Fruit fly (Drosophila melanogaster) whole organism, prepupa: ENCODE data around the gene CG9676.

ENCODE experiments used
- Blimp-1 ChIP-seq: fragments of 200-800 bp; sonication (Bioruptor generic); optimal IDR thresholded peaks from 3 replicates; lab custom pipeline; 2017; ENCODE audit warnings: missing biosample characterization, missing genetic modification characterization, mild to moderate bottlenecking, moderate library complexity, missing genetic modification reagents
- CG10631 ChIP-seq: fragments of 200-800 bp; sonication (Bioruptor generic); optimal IDR thresholded peaks from 2 replicates; lab custom pipeline; 2016; ENCODE audit warnings: missing biosample characterization, missing genetic modification characterization
- CG10669 ChIP-seq: fragments of 200-800 bp; sonication (Bioruptor generic); optimal IDR thresholded peaks from 3 replicates; lab custom pipeline; 2018; ENCODE audit warnings: missing biosample characterization, mild to moderate bottlenecking, missing genetic modification characterization, moderate library complexity
- CG11294 ChIP-seq: fragments of 200-800 bp; sonication (Bioruptor generic); IDR thresholded peaks from 2 replicates; pipeline ENCODE4 v1.3.6; 2022; ENCODE audit warnings: missing biosample characterization, missing genetic modification characterization
- CG11762 ChIP-seq: fragments of 200-800 bp; sonication (Bioruptor generic); optimal IDR thresholded peaks from 3 replicates; lab custom pipeline; 2016; ENCODE audit warnings: missing biosample characterization, missing genetic modification characterization; ENCODE audit not compliant: insufficient read depth
- CG15336 ChIP-seq: fragments of 200-800 bp; sonication (Bioruptor generic); IDR thresholded peaks from 2 replicates; pipeline ENCODE4 v1.3.6; 2022; ENCODE audit warnings: missing biosample characterization, missing genetic modification characterization
- CG16779 ChIP-seq: fragments of 200-800 bp; sonication (Bioruptor generic); optimal IDR thresholded peaks from 3 replicates; lab custom pipeline; 2017; ENCODE audit warnings: missing biosample characterization, mild to moderate bottlenecking, missing genetic modification characterization
- CG31627 ChIP-seq: fragments of 200-800 bp; sonication (Bioruptor generic); optimal IDR thresholded peaks from 3 replicates; lab custom pipeline; 2016; ENCODE audit warnings: missing biosample characterization, missing genetic modification characterization
- CG32006 ChIP-seq: fragments of 200-800 bp; sonication (Bioruptor generic); optimal IDR thresholded peaks from 3 replicates; lab custom pipeline; 2017; ENCODE audit warnings: missing biosample characterization, mild to moderate bottlenecking, missing genetic modification characterization
- CG3919 ChIP-seq: fragments of 200-800 bp; sonication (Bioruptor generic); optimal IDR thresholded peaks from 3 replicates; lab custom pipeline; 2016; ENCODE audit warnings: missing biosample characterization, missing genetic modification characterization
- CG4318 ChIP-seq: fragments of 200-800 bp; sonication (Bioruptor generic); optimal IDR thresholded peaks from 3 replicates; lab custom pipeline; 2017; ENCODE audit warnings: missing biosample characterization, mild to moderate bottlenecking, missing genetic modification characterization
- CG6276 ChIP-seq: fragments of 200-800 bp; sonication (Bioruptor generic); optimal IDR thresholded peaks from 2 replicates; lab custom pipeline; 2017; ENCODE audit warnings: missing biosample characterization, mild to moderate bottlenecking, missing genetic modification characterization
- CG6792 ChIP-seq: fragments of 200-800 bp; sonication (Bioruptor generic); optimal IDR thresholded peaks from 3 replicates; lab custom pipeline; 2016; ENCODE audit warnings: missing biosample characterization, missing genetic modification characterization
- CG6808 ChIP-seq: fragments of 200-800 bp; sonication (Bioruptor generic); optimal IDR thresholded peaks from 3 replicates; lab custom pipeline; 2017; ENCODE audit warnings: missing biosample characterization, missing genetic modification characterization, mild to moderate bottlenecking, moderate library complexity, missing genetic modification reagents
- CG6854 ChIP-seq: fragments of 200-800 bp; sonication (Bioruptor generic); optimal IDR thresholded peaks from 2 replicates; lab custom pipeline; 2017; ENCODE audit warnings: missing biosample characterization, mild to moderate bottlenecking, missing genetic modification characterization
- CG8319 ChIP-seq: fragments of 200-800 bp; sonication (Bioruptor generic); optimal IDR thresholded peaks from 3 replicates; lab custom pipeline; 2016; ENCODE audit warnings: missing biosample characterization, missing genetic modification characterization
- CG8632 ChIP-seq: fragments of 200-800 bp; sonication (Bioruptor generic); optimal IDR thresholded peaks from 3 replicates; lab custom pipeline; 2016; ENCODE audit warnings: missing biosample characterization, missing genetic modification characterization
- Eip78C ChIP-seq: fragments of 200-800 bp; sonication (Bioruptor generic); peaks from one replicate; lab custom pipeline; 2016; ENCODE audit warnings: missing biosample characterization, missing genetic modification characterization
- Ets21C ChIP-seq: fragments of 200-800 bp; sonication (Bioruptor generic); optimal IDR thresholded peaks from 3 replicates; lab custom pipeline; 2016; ENCODE audit warnings: missing biosample characterization, missing genetic modification characterization
- Gug ChIP-seq: fragments of 200-800 bp; sonication (Bioruptor generic); IDR thresholded peaks from 2 replicates; pipeline ENCODE4 v1.3.6; 2022; ENCODE audit warnings: missing biosample characterization, missing genetic modification characterization
- Hr38 ChIP-seq: sonication (Bioruptor generic); optimal IDR thresholded peaks from 2 replicates; lab custom pipeline; 2016; ENCODE audit warnings: missing biosample characterization, missing genetic modification characterization
- Hr39 ChIP-seq: fragments of 200-800 bp; sonication (Bioruptor generic); optimal IDR thresholded peaks from 2 replicates; lab custom pipeline; 2016; ENCODE audit warnings: missing biosample characterization, missing genetic modification characterization
- Hr4 ChIP-seq: fragments of 200-800 bp; sonication (Bioruptor generic); optimal IDR thresholded peaks from 3 replicates; lab custom pipeline; 2016; ENCODE audit warnings: missing biosample characterization, missing genetic modification characterization
- Met ChIP-seq: fragments of 200-800 bp; sonication (Bioruptor generic); optimal IDR thresholded peaks from 3 replicates; lab custom pipeline; 2016; ENCODE audit warnings: missing biosample characterization, missing genetic modification characterization
- OdsH ChIP-seq: fragments of 200-800 bp; sonication (Bioruptor generic); optimal IDR thresholded peaks from 3 replicates; lab custom pipeline; 2016; ENCODE audit warnings: missing biosample characterization, missing genetic modification characterization
- Smox ChIP-seq: fragments of 200-800 bp; sonication (Bioruptor generic); optimal IDR thresholded peaks from 3 replicates; lab custom pipeline; 2016; ENCODE audit warnings: missing biosample characterization, missing genetic modification characterization
- Sox102F ChIP-seq: fragments of 200-800 bp; sonication (Bioruptor generic); optimal IDR thresholded peaks from 2 replicates; lab custom pipeline; 2016; ENCODE audit warnings: missing biosample characterization, mild to moderate bottlenecking, missing genetic modification characterization
- Sox14 ChIP-seq: fragments of 200-800 bp; sonication (Bioruptor generic); optimal IDR thresholded peaks from 3 replicates; lab custom pipeline; 2016; ENCODE audit warnings: missing biosample characterization, missing genetic modification characterization
- Sox15 ChIP-seq: fragments of 200-800 bp; sonication (Bioruptor generic); optimal IDR thresholded peaks from 3 replicates; lab custom pipeline; 2016; ENCODE audit warnings: missing biosample characterization, missing genetic modification characterization
- acj6 ChIP-seq: fragments of 200-800 bp; sonication (Bioruptor generic); optimal IDR thresholded peaks from 3 replicates; lab custom pipeline; 2016; ENCODE audit warnings: missing biosample characterization, missing genetic modification characterization
- cyc ChIP-seq: fragments of 200-800 bp; sonication (Bioruptor generic); optimal IDR thresholded peaks from 3 replicates; lab custom pipeline; 2016; ENCODE audit warnings: missing biosample characterization, missing genetic modification characterization
- esn ChIP-seq: fragments of 200-800 bp; sonication (Bioruptor generic); optimal IDR thresholded peaks from 2 replicates; lab custom pipeline; 2016; ENCODE audit warnings: missing biosample characterization, mild to moderate bottlenecking, missing genetic modification characterization, moderate library complexity
- fd59A ChIP-seq: fragments of 200-800 bp; sonication (Bioruptor generic); optimal IDR thresholded peaks from 2 replicates; lab custom pipeline; 2017; ENCODE audit warnings: missing biosample characterization, mild to moderate bottlenecking, missing genetic modification characterization, missing genetic modification reagents
- fd85E ChIP-seq: fragments of 200-800 bp; sonication (Bioruptor generic); optimal IDR thresholded peaks from 3 replicates; lab custom pipeline; 2016; ENCODE audit warnings: missing biosample characterization, missing genetic modification characterization
- fkh ChIP-seq: fragments of 200-800 bp; sonication (Bioruptor generic); optimal IDR thresholded peaks from 3 replicates; lab custom pipeline; 2017; ENCODE audit warnings: missing biosample characterization, mild to moderate bottlenecking, missing genetic modification characterization, moderate library complexity
- lz ChIP-seq: fragments of 200-800 bp; sonication (Bioruptor generic); optimal IDR thresholded peaks from 3 replicates; lab custom pipeline; 2016; ENCODE audit warnings: missing biosample characterization, missing genetic modification characterization
- net ChIP-seq: fragments of 200-800 bp; sonication (Bioruptor generic); optimal IDR thresholded peaks from 3 replicates; lab custom pipeline; 2016; ENCODE audit warnings: missing biosample characterization, missing genetic modification characterization
- pdm3 ChIP-seq: fragments of 200-800 bp; sonication (Bioruptor generic); optimal IDR thresholded peaks from 3 replicates; lab custom pipeline; 2016; ENCODE audit warnings: missing biosample characterization, missing genetic modification characterization
- salr ChIP-seq, 2 experiments: fragments of 200-800 bp; sonication (Bioruptor generic); optimal IDR thresholded peaks; 3 replicates each; lab custom pipeline; 2016 to 2018; ENCODE audit warnings: missing biosample characterization in 2 of 2, missing genetic modification characterization in 2 of 2, mild to moderate bottlenecking in 1 of 2
- spab ChIP-seq: fragments of 200-800 bp; sonication (Bioruptor generic); optimal IDR thresholded peaks from 2 replicates; lab custom pipeline; 2017; ENCODE audit warnings: missing biosample characterization, mild to moderate bottlenecking, missing genetic modification characterization, missing genetic modification reagents
- ss ChIP-seq, 2 experiments: fragments of 200-800 bp; sonication (Bioruptor generic); optimal IDR thresholded peaks; 2 replicates in 1 of 2; 3 replicates in 1 of 2; lab custom pipeline; 2017 to 2018; ENCODE audit warnings: mild to moderate bottlenecking in 2 of 2, missing biosample characterization in 2 of 2, missing genetic modification characterization in 2 of 2, moderate library complexity in 1 of 2
- svp ChIP-seq: fragments of 200-800 bp; sonication (Bioruptor generic); peaks from one replicate; lab custom pipeline; 2016; ENCODE audit warnings: missing biosample characterization, missing genetic modification characterization
- topi ChIP-seq: fragments of 200-800 bp; sonication (Bioruptor generic); optimal IDR thresholded peaks from 3 replicates; lab custom pipeline; 2016; ENCODE audit warnings: missing biosample characterization, missing genetic modification characterization

Gene CG9676

dm6 chrX:16674538-16674937 is 25.4 kb downstream of the CG9676 start:
- TF ChIP-seq CG6854 (no peak), CG15336 (GFP tag; lab: Robert Waterston, UW) (no peak), OdsH (GFP tag; lab: Kevin White, UChicago) (no peak), CG6808 (no peak), CG6276 (GFP tag; lab: Kevin White, UChicago) (no peak), Hr38 (GFP tag; lab: Kevin White, UChicago) (no peak), Sox15 (GFP tag; lab: Kevin White, UChicago) (no peak), cyc (no peak)

dm6 chrX:16672904-16673303 is 27.1 kb downstream of the CG9676 start:
- TF ChIP-seq net (GFP tag; lab: Kevin White, UChicago), result no peak
- no peak for TF ChIP-seq CG10631 (GFP tag; lab: Kevin White, UChicago)
- TF ChIP-seq Blimp-1 (GFP tag; lab: Kevin White, UChicago), result no peak
- TF ChIP-seq CG8319, result no peak
- no peak for TF ChIP-seq CG16779 (tag; lab: Kevin White, UChicago)
- no peak for TF ChIP-seq Ets21C (GFP tag; lab: Kevin White, UChicago)
- no peak for TF ChIP-seq Sox14
- no peak for TF ChIP-seq lz (GFP tag; lab: Kevin White, UChicago)
- TF ChIP-seq ss (GFP tag; optimal IDR thresholded peaks at IDR 0.05; lab: Kevin White, UChicago), result no peak
- no peak for TF ChIP-seq CG15336 (GFP tag; lab: Robert Waterston, UW)
- no peak for TF ChIP-seq CG4318 (GFP tag; lab: Kevin White, UChicago)
- no peak for TF ChIP-seq Gug (GFP tag; lab: Robert Waterston, UW)
- no peak for TF ChIP-seq fd85E (GFP tag; lab: Kevin White, UChicago)
- no peak for TF ChIP-seq CG11762 (GFP tag; lab: Kevin White, UChicago)
- TF ChIP-seq spab (GFP tag; lab: Kevin White, UChicago), result no peak
- TF ChIP-seq Met, result no peak
- TF ChIP-seq esn (GFP tag; lab: Kevin White, UChicago), result no peak

dm6 chrX:16670691-16671481 is 29.1 kb downstream of the CG9676 start:
- TF ChIP-seq Eip78C (GFP tag; lab: Kevin White, UChicago), result peak; percentile 63
- TF ChIP-seq svp (GFP tag; lab: Kevin White, UChicago), result peak; percentile 90
- peak; percentile 6 for TF ChIP-seq lz (GFP tag; lab: Kevin White, UChicago)
- TF ChIP-seq CG32006 (GFP tag; lab: Kevin White, UChicago), result peak; percentile 19
- TF ChIP-seq CG6792 (GFP tag; lab: Kevin White, UChicago), result no peak
- TF ChIP-seq CG15336 (GFP tag; lab: Robert Waterston, UW), result 0 out of 2 replicates have a peak, but pooled peaks have one; percentile 17
- peak; percentile 32 for TF ChIP-seq CG31627 (GFP tag; lab: Kevin White, UChicago)
- TF ChIP-seq fd59A (GFP tag; lab: Kevin White, UChicago), result no peak
- TF ChIP-seq spab (GFP tag; lab: Kevin White, UChicago), result no peak
- TF ChIP-seq acj6 (GFP tag; lab: Kevin White, UChicago), result peak; percentile 0
- peak; percentile 1 for TF ChIP-seq fkh
- TF ChIP-seq CG11294 (GFP tag; lab: Robert Waterston, UW), result no peak
- no peak for TF ChIP-seq CG6808
- peak; percentile 16 for TF ChIP-seq Hr4
- TF ChIP-seq Smox (GFP tag; lab: Kevin White, UChicago), result no peak
- peak; percentile 6 for TF ChIP-seq pdm3 (GFP tag; lab: Kevin White, UChicago)
- TF ChIP-seq Met, result peak; percentile 40
- TF ChIP-seq topi, result peak; percentile 8
- TF ChIP-seq Hr38 (GFP tag; lab: Kevin White, UChicago), result no peak
- TF ChIP-seq net (GFP tag; lab: Kevin White, UChicago), result no peak
- TF ChIP-seq CG10669, result no peak
- TF ChIP-seq CG3919, result no peak
- TF ChIP-seq Hr39, result peak; percentile 28
- peak; percentile 22 for TF ChIP-seq Sox102F (GFP tag; lab: Kevin White, UChicago)
- TF ChIP-seq CG8632, result no peak
- TF ChIP-seq CG6276 (GFP tag; lab: Kevin White, UChicago), result no peak
- peak; percentile 10 for TF ChIP-seq OdsH (GFP tag; lab: Kevin White, UChicago)
- no peak for TF ChIP-seq Ets21C (GFP tag; lab: Kevin White, UChicago)
- peak; percentile 3 for TF ChIP-seq esn (GFP tag; lab: Kevin White, UChicago)
- no peak for TF ChIP-seq salr (GFP tag; optimal IDR thresholded peaks at IDR 0.05; lab: Kevin White, UChicago)
